Worm (Caenorhabditis elegans) whole organism, L4 larva: ENCODE data around the gene col-179.

ENCODE experiments used
- ceh-82 ChIP-seq: sonication (generic microtip); optimal IDR thresholded peaks from 2 replicates; lab custom pipeline; 2017; ENCODE audit warnings: missing biosample characterization, missing genetic modification characterization
- dmd-9 ChIP-seq: fragments of 200-800 bp; sonication (Bioruptor generic); IDR thresholded peaks from 2 replicates; pipeline ENCODE4 v1.3.6; 2022; ENCODE audit warnings: missing genetic modification reagents, missing genetic modification characterization, missing compliant biosample characterization
- duxl-1 ChIP-seq: sonication (generic microtip); optimal IDR thresholded peaks from 2 replicates; lab custom pipeline; 2016; ENCODE audit warnings: mild to moderate bottlenecking, missing genetic modification characterization, moderate library complexity, missing compliant biosample characterization; ENCODE audit not compliant: poor library complexity
- egl-27 ChIP-seq: sonication (generic microtip); optimal IDR thresholded peaks from 3 replicates; lab custom pipeline; 2017; ENCODE audit warnings: missing biosample characterization, missing genetic modification reagents, missing genetic modification characterization
- hlh-30 ChIP-seq: sonication (generic microtip); optimal IDR thresholded peaks from 2 replicates; lab custom pipeline; 2017; ENCODE audit warnings: antibody characterized with exemption, mild to moderate bottlenecking, missing genetic modification characterization, missing compliant biosample characterization; ENCODE audit not compliant: insufficient read depth
- lim-7 ChIP-seq: fragments of 200-800 bp; sonication (Bioruptor generic); IDR thresholded peaks from 2 replicates; pipeline ENCODE4 v1.3.6; 2022; ENCODE audit warnings: missing genetic modification characterization, missing compliant biosample characterization
- lir-3 ChIP-seq: sonication (generic microtip); optimal IDR thresholded peaks from 2 replicates; lab custom pipeline; 2016; ENCODE audit warnings: mild to moderate bottlenecking, missing genetic modification characterization, missing compliant biosample characterization
- mdl-1 ChIP-seq, 2 experiments: fragments of 150-350 bp in 1 of 2; sonication (generic microtip) in 1 of 2; optimal IDR thresholded peaks; 2 replicates each; lab custom pipeline; 2014 to 2017; ENCODE audit warnings: missing biosample characterization in 2 of 2, missing genetic modification characterization in 2 of 2
- nhr-11 ChIP-seq: fragments of 150-350 bp; optimal IDR thresholded peaks from 2 replicates; lab custom pipeline; 2014; ENCODE audit warnings: missing biosample characterization, missing genetic modification characterization
- nhr-77 ChIP-seq: fragments of 150-350 bp; optimal IDR thresholded peaks from 2 replicates; lab custom pipeline; 2014; ENCODE audit warnings: missing biosample characterization, missing genetic modification characterization
- saeg-2 ChIP-seq: fragments of 200-800 bp; sonication (Bioruptor generic); IDR thresholded peaks from 2 replicates; pipeline ENCODE4 v1.3.6; 2022; ENCODE audit warnings: missing genetic modification reagents, missing genetic modification characterization, missing compliant biosample characterization
- snpc-4 ChIP-seq: fragments of 150-350 bp; optimal IDR thresholded peaks from 2 replicates; lab custom pipeline; 2014; ENCODE audit warnings: missing biosample characterization, missing genetic modification characterization

- TF ChIP-seq ceh-82 (tag; lab: Kevin White, UChicago) (no peak), dmd-9 (no peak), hlh-30 (tag; lab: Kevin White, UChicago) (no peak), mdl-1 (tag; optimal IDR thresholded peaks at IDR 0.05; lab: Kevin White, UChicago) (no peak), nhr-77 (no peak), lim-7 (no peak), nhr-11 (tag; lab: Kevin White, UChicago) (no peak), snpc-4 (tag; lab: Kevin White, UChicago) (no peak), saeg-2 (GFP tag; lab: Robert Waterston, UW) (no peak), duxl-1 (no peak), egl-27 (tag; lab: Kevin White, UChicago) (no peak), lir-3 (tag; lab: Kevin White, UChicago) (no peak)
Measured at ce11 chrX:11250983-11251382, 49.7 kb downstream of the col-179 start.
